Fruit fly (Drosophila melanogaster) whole organism, embryonic: ENCODE data around the gene Ttc19.

Experiments used
- Abd-B ChIP-seq: fragments of 200-800 bp; sonication (Bioruptor generic); optimal IDR thresholded peaks from 2 replicates; lab custom pipeline; 2018; ENCODE audit warnings: missing biosample characterization, mild to moderate bottlenecking, missing genetic modification characterization, moderate library complexity
- Antp ChIP-seq: fragments of 200-800 bp; sonication (Bioruptor generic); optimal IDR thresholded peaks from 3 replicates; lab custom pipeline; 2016; ENCODE audit warnings: missing biosample characterization, missing genetic modification characterization
- Asciz ChIP-seq: fragments of 200-800 bp; sonication (Bioruptor generic); optimal IDR thresholded peaks from 2 replicates; lab custom pipeline; 2017; ENCODE audit warnings: missing biosample characterization, mild to moderate bottlenecking, missing genetic modification characterization, missing genetic modification reagents
- CG10321 ChIP-seq: fragments of 200-800 bp; sonication (Bioruptor generic); IDR thresholded peaks from 2 replicates; pipeline ENCODE4 v1.3.6; 2022; ENCODE audit warnings: missing biosample characterization, missing genetic modification characterization
- CG11504 ChIP-seq: fragments of 200-800 bp; sonication (Bioruptor generic); optimal IDR thresholded peaks from 3 replicates; lab custom pipeline; 2019; ENCODE audit warnings: missing biosample characterization, mild to moderate bottlenecking, missing genetic modification characterization, moderate library complexity
- CG12219 ChIP-seq: fragments of 200-800 bp; sonication (Bioruptor generic); optimal IDR thresholded peaks from 3 replicates; lab custom pipeline; 2018; ENCODE audit warnings: missing biosample characterization, mild to moderate bottlenecking, missing genetic modification characterization
- CG12236 ChIP-seq: fragments of 200-800 bp; sonication (Bioruptor generic); optimal IDR thresholded peaks from 2 replicates; lab custom pipeline; 2016; ENCODE audit warnings: missing biosample characterization, missing genetic modification characterization
- CG13123 ChIP-seq: fragments of 200-800 bp; sonication (Bioruptor generic); optimal IDR thresholded peaks from 2 replicates; lab custom pipeline; 2016; ENCODE audit warnings: missing biosample characterization, missing genetic modification characterization
- CG13624 ChIP-seq: fragments of 200-800 bp; sonication (Bioruptor generic); optimal IDR thresholded peaks from 2 replicates; lab custom pipeline; 2016; ENCODE audit warnings: missing biosample characterization, missing genetic modification characterization
- CG13775 ChIP-seq: fragments of 200-800 bp; sonication (Bioruptor generic); optimal IDR thresholded peaks from 3 replicates; lab custom pipeline; 2017; ENCODE audit warnings: missing biosample characterization, mild to moderate bottlenecking, missing genetic modification characterization
- CG15269 ChIP-seq: fragments of 200-800 bp; sonication (Bioruptor generic); optimal IDR thresholded peaks from 2 replicates; lab custom pipeline; 2018; ENCODE audit warnings: missing biosample characterization, mild to moderate bottlenecking, missing genetic modification characterization, moderate library complexity
- CG16779 ChIP-seq: fragments of 200-800 bp; sonication (Bioruptor generic); IDR thresholded peaks from 2 replicates; pipeline ENCODE4 v1.3.6; 2022; ENCODE audit warnings: missing biosample characterization, missing genetic modification characterization
- CG2199 ChIP-seq: fragments of 200-800 bp; sonication (Bioruptor generic); IDR thresholded peaks from 3 replicates; pipeline ENCODE4 v1.3.6; 2022; ENCODE audit warnings: missing biosample characterization, missing genetic modification characterization
- CG30020 ChIP-seq: fragments of 200-800 bp; optimal IDR thresholded peaks from 2 replicates; lab custom pipeline; 2019; ENCODE audit warnings: missing biosample characterization, mild to moderate bottlenecking, missing genetic modification characterization, moderate library complexity
- CG3163 ChIP-seq: fragments of 200-800 bp; sonication (Bioruptor generic); optimal IDR thresholded peaks from 3 replicates; lab custom pipeline; 2016; ENCODE audit warnings: missing biosample characterization, missing genetic modification characterization
- CG32532 ChIP-seq: fragments of 200-800 bp; sonication (Bioruptor generic); IDR thresholded peaks from 2 replicates; pipeline ENCODE4 v1.3.6; 2022; ENCODE audit warnings: missing biosample characterization, missing genetic modification characterization
- CG34422 ChIP-seq: fragments of 200-800 bp; sonication (Bioruptor generic); IDR thresholded peaks from 3 replicates; pipeline ENCODE4 v1.3.6; 2022; ENCODE audit warnings: missing biosample characterization, missing genetic modification characterization
- CG7357 ChIP-seq: fragments of 200-800 bp; sonication (Bioruptor generic); IDR thresholded peaks from 3 replicates; pipeline ENCODE4 v1.3.6; 2022; ENCODE audit warnings: missing biosample characterization, missing genetic modification characterization
- CG8089 ChIP-seq: fragments of 200-800 bp; sonication (Bioruptor generic); optimal IDR thresholded peaks from 3 replicates; lab custom pipeline; 2016; ENCODE audit warnings: missing biosample characterization, missing genetic modification characterization
- CG8924 ChIP-seq: fragments of 200-800 bp; optimal IDR thresholded peaks from 3 replicates; lab custom pipeline; 2019; ENCODE audit warnings: missing biosample characterization, mild to moderate bottlenecking, missing genetic modification characterization, moderate library complexity
- CG9727 ChIP-seq: fragments of 200-800 bp; sonication (Bioruptor generic); optimal IDR thresholded peaks from 3 replicates; lab custom pipeline; 2017; ENCODE audit warnings: missing biosample characterization, mild to moderate bottlenecking, missing genetic modification characterization
- CG9932 ChIP-seq: fragments of 200-800 bp; sonication (Bioruptor generic); IDR thresholded peaks from 2 replicates; pipeline ENCODE4 v1.3.6; 2022; ENCODE audit warnings: missing biosample characterization, missing genetic modification characterization
- Chrac-16 ChIP-seq: fragments of 200-800 bp; sonication (Bioruptor generic); optimal IDR thresholded peaks from 3 replicates; lab custom pipeline; 2016; ENCODE audit warnings: missing biosample characterization, missing genetic modification characterization
- ERR ChIP-seq: fragments of 200-800 bp; sonication (Bioruptor generic); optimal IDR thresholded peaks from 2 replicates; lab custom pipeline; 2016; ENCODE audit warnings: missing biosample characterization, missing genetic modification characterization
- Ets65A ChIP-seq: fragments of 200-800 bp; sonication (Bioruptor generic); peaks from one replicate; lab custom pipeline; 2016; ENCODE audit warnings: missing biosample characterization, missing genetic modification characterization
- GATAe ChIP-seq: fragments of 200-800 bp; sonication (Bioruptor generic); conservative IDR thresholded peaks from 2 replicates; pipeline ENCODE4 v1.3.6; 2022; ENCODE audit warnings: missing biosample characterization, missing genetic modification characterization
- Mrtf ChIP-seq: fragments of 200-800 bp; sonication (Bioruptor generic); IDR thresholded peaks from 3 replicates; pipeline ENCODE4 v1.3.6; 2022; ENCODE audit warnings: missing biosample characterization, missing genetic modification characterization
- NK7.1 ChIP-seq: fragments of 200-800 bp; sonication (Bioruptor generic); optimal IDR thresholded peaks from 3 replicates; lab custom pipeline; 2016; ENCODE audit warnings: missing biosample characterization, missing genetic modification characterization
- Opbp ChIP-seq: fragments of 200-800 bp; sonication (Bioruptor generic); IDR thresholded peaks from 3 replicates; pipeline ENCODE4 v1.3.6; 2022; ENCODE audit warnings: missing biosample characterization, missing genetic modification characterization; ENCODE audit not compliant: partially characterized antibody
- Taf1 ChIP-seq: fragments of 200-800 bp; sonication (Bioruptor generic); IDR thresholded peaks from 2 replicates; pipeline ENCODE4 v1.3.6; 2022; ENCODE audit warnings: missing biosample characterization, missing genetic modification characterization
- Xrp1 ChIP-seq: fragments of 200-800 bp; sonication (Bioruptor generic); IDR thresholded peaks from 2 replicates; pipeline ENCODE4 v1.3.6; 2022; ENCODE audit warnings: missing biosample characterization, missing genetic modification characterization
- abd-A ChIP-seq: fragments of 200-800 bp; sonication (Bioruptor generic); optimal IDR thresholded peaks from 3 replicates; lab custom pipeline; 2019; ENCODE audit warnings: missing biosample characterization, mild to moderate bottlenecking, missing genetic modification characterization, moderate library complexity
- ash1 ChIP-seq: fragments of 200-800 bp; sonication (Bioruptor generic); optimal IDR thresholded peaks from 2 replicates; lab custom pipeline; 2018; ENCODE audit warnings: missing biosample characterization, mild to moderate bottlenecking, missing genetic modification characterization
- cg ChIP-seq: fragments of 200-800 bp; sonication (Bioruptor generic); optimal IDR thresholded peaks from 3 replicates; lab custom pipeline; 2019; ENCODE audit warnings: missing biosample characterization, mild to moderate bottlenecking, missing genetic modification characterization, moderate library complexity
- crol ChIP-seq: fragments of 200-800 bp; sonication (Bioruptor generic); IDR thresholded peaks from 2 replicates; pipeline ENCODE4 v1.3.6; 2022; ENCODE audit warnings: missing biosample characterization, missing genetic modification characterization
- cwo ChIP-seq: fragments of 200-800 bp; sonication (Bioruptor generic); optimal IDR thresholded peaks from 3 replicates; lab custom pipeline; 2017; ENCODE audit warnings: missing biosample characterization, missing genetic modification characterization, mild to moderate bottlenecking, moderate library complexity, missing genetic modification reagents
- en ChIP-seq: fragments of 200-800 bp; sonication (Bioruptor generic); optimal IDR thresholded peaks from 2 replicates; lab custom pipeline; 2016; ENCODE audit warnings: missing biosample characterization, missing genetic modification characterization
- gsb ChIP-seq: fragments of 200-800 bp; sonication (Bioruptor generic); IDR thresholded peaks from 2 replicates; pipeline ENCODE4 v1.3.6; 2022; ENCODE audit warnings: missing biosample characterization, missing genetic modification characterization
- insv ChIP-seq, 2 experiments: fragments of 200-800 bp; sonication (Bioruptor generic); optimal IDR thresholded peaks; 3 replicates each; lab custom pipeline; 2016 to 2018; ENCODE audit warnings: missing biosample characterization in 2 of 2, missing genetic modification characterization in 2 of 2
- lilli ChIP-seq: fragments of 200-800 bp; sonication (Bioruptor generic); optimal IDR thresholded peaks from 3 replicates; lab custom pipeline; 2016; ENCODE audit warnings: missing biosample characterization, missing genetic modification characterization
- lov ChIP-seq, 2 experiments: fragments of 200-800 bp in 1 of 2; fragments of >200 bp in 1 of 2; sonication (Bioruptor generic) in 1 of 2; IDR thresholded peaks in 1 of 2; optimal IDR thresholded peaks in 1 of 2; 2 replicates in 1 of 2; 3 replicates in 1 of 2; pipeline versions ENCODE4 v1.3.6 to Lab custom; 2017 to 2022; ENCODE audit warnings: missing biosample characterization in 1 of 2, missing genetic modification characterization in 1 of 2
- mld ChIP-seq: fragments of 200-800 bp; sonication (Bioruptor generic); IDR thresholded peaks from 3 replicates; pipeline ENCODE4 v1.3.6; 2022; ENCODE audit warnings: missing biosample characterization, missing genetic modification characterization; ENCODE audit not compliant: partially characterized antibody
- prd ChIP-seq, 3 experiments: fragments of >200 bp in 2 of 3; fragments of 200-800 bp in 1 of 3; sonication (Bioruptor generic) in 1 of 3; optimal IDR thresholded peaks in 2 of 3; IDR thresholded peaks in 1 of 3; 2 replicates in 2 of 3; 3 replicates in 1 of 3; pipeline versions ENCODE4 v1.3.6 to Lab custom; 2017 to 2022; ENCODE audit warnings: missing biosample characterization in 1 of 3, missing genetic modification characterization in 1 of 3
- ro ChIP-seq: fragments of 200-800 bp; sonication (Bioruptor generic); IDR thresholded peaks from 2 replicates; pipeline ENCODE4 v1.3.6; 2022; ENCODE audit warnings: missing biosample characterization, missing genetic modification characterization
- scrt ChIP-seq: fragments of 200-800 bp; sonication (Bioruptor generic); optimal IDR thresholded peaks from 2 replicates; lab custom pipeline; 2018; ENCODE audit warnings: missing biosample characterization, mild to moderate bottlenecking, missing genetic modification characterization, moderate library complexity
- sob ChIP-seq: fragments of 200-800 bp; sonication (Bioruptor generic); IDR thresholded peaks from 2 replicates; pipeline ENCODE4 v1.3.6; 2022; ENCODE audit warnings: missing biosample characterization, missing genetic modification characterization
- tgo ChIP-seq: fragments of 200-800 bp; sonication (Bioruptor generic); IDR thresholded peaks from 3 replicates; pipeline ENCODE4 v1.3.6; 2022; ENCODE audit warnings: missing biosample characterization, missing genetic modification characterization
- zf30C ChIP-seq: fragments of 200-800 bp; sonication (Bioruptor generic); optimal IDR thresholded peaks from 3 replicates; lab custom pipeline; 2018; ENCODE audit warnings: missing biosample characterization, mild to moderate bottlenecking, missing genetic modification characterization
- zfh1 ChIP-seq: fragments of 200-800 bp; sonication (Bioruptor generic); IDR thresholded peaks from 3 replicates; pipeline ENCODE4 v1.3.6; 2022; ENCODE audit warnings: missing biosample characterization, missing genetic modification characterization

The Ttc19 gene

dm6 chr2L:19034213-19034929 is 10.6 kb downstream of the Ttc19 start, which contains the start of the genes mib2 and CG31800 (continued):
- TF ChIP-seq tgo (no peak), NK7.1 (GFP tag; lab: Kevin White, UChicago) (no peak), CG3163 (no peak), Xrp1 (no peak), lov (optimal IDR thresholded peaks at IDR 0.05; lab: Kevin White, UChicago) (no peak), lov (GFP tag; IDR thresholded peaks at IDR 0.05; lab: Robert Waterston, UW) (no peak), CG12236 (GFP tag; lab: Kevin White, UChicago) (no peak), en (no peak), mld (GFP tag; lab: Robert Waterston, UW) (peak; percentile 84), Asciz (GFP tag; lab: Kevin White, UChicago) (no peak), CG34422 (GFP tag; lab: Robert Waterston, UW) (no peak), gsb (GFP tag; lab: Robert Waterston, UW) (no peak), CG9932 (GFP tag; lab: Robert Waterston, UW) (peak; percentile 47; the same call in 1 of the 2 replicates), Abd-B (peak; percentile 37), zfh1 (GFP tag; lab: Robert Waterston, UW) (no peak), CG2199 (GFP tag; lab: Robert Waterston, UW) (0 out of 3 replicates have a peak, but pooled peaks have one; percentile 53), CG16779 (no peak), Taf1 (GFP tag; lab: Robert Waterston, UW) (no peak), Chrac-16 (GFP tag; lab: Kevin White, UChicago) (no peak), ERR (no peak), CG13123 (GFP tag; lab: Kevin White, UChicago) (no peak), abd-A (tag; lab: Kevin White, UChicago) (peak; percentile 74), ro (GFP tag; lab: Robert Waterston, UW) (no peak), CG7357 (GFP tag; lab: Robert Waterston, UW) (no peak), CG8924 (tag; lab: Kevin White, UChicago) (peak; percentile 16), sob (GFP tag; lab: Robert Waterston, UW) (peak; percentile 35; the same call in 1 of the 2 replicates), CG12219 (GFP tag; lab: Kevin White, UChicago) (no peak), Opbp (peak; percentile 86; the same call in 2 of the 3 replicates), CG8089 (no peak), zf30C (no peak), CG13775 (no peak), CG32532 (GFP tag; lab: Robert Waterston, UW) (no peak), CG10321 (GFP tag; lab: Robert Waterston, UW) (no peak), scrt (peak; percentile 17), insv (GFP tag; optimal IDR thresholded peaks at IDR 0.05; lab: Kevin White, UChicago) (no peak), crol (GFP tag; lab: Robert Waterston, UW) (no peak), CG15269 (tag; lab: Kevin White, UChicago) (no peak), CG11504 (tag; lab: Kevin White, UChicago) (peak; percentile 23), Antp (GFP tag; lab: Kevin White, UChicago) (no peak), cg (GFP tag; lab: Kevin White, UChicago) (no peak), ash1 (GFP tag; lab: Kevin White, UChicago) (no peak), Ets65A (GFP tag; lab: Kevin White, UChicago) (peak; percentile 48), CG13624 (no peak), lilli (GFP tag; lab: Kevin White, UChicago) (peak; percentile 10), GATAe (no peak), prd (optimal IDR thresholded peaks at IDR 0.05; lab: Kevin White, UChicago) (no peak), prd (GFP tag; IDR thresholded peaks at IDR 0.05; lab: Robert Waterston, UW) (no peak), CG9727 (GFP tag; lab: Kevin White, UChicago) (no peak), cwo (GFP tag; lab: Kevin White, UChicago) (no peak), CG30020 (tag; lab: Kevin White, UChicago) (peak; percentile 39), Mrtf (GFP tag; lab: Robert Waterston, UW) (no peak)
